Fruit fly (Drosophila melanogaster): ENCODE results near the gene SH3PX1.

SH3PX1 gene

dm6 chr3L:9695242-9695641 lies 18.4 kb downstream of the SH3PX1 start:
- TF ChIP-seq CG8478 (optimal IDR thresholded peaks at IDR 0.05) (no peak), CTCF (optimal IDR thresholded peaks at IDR 0.05) (no peak)

- TF ChIP-seq CG8478 (optimal IDR thresholded peaks at IDR 0.05) (no peak), CTCF (optimal IDR thresholded peaks at IDR 0.05) (no peak)
Measured at dm6 chr3L:9694867-9695236, 18.8 kb downstream of the SH3PX1 start.

- no peak for TF ChIP-seq CTCF (optimal IDR thresholded peaks at IDR 0.05)
- TF ChIP-seq CG8478 (optimal IDR thresholded peaks at IDR 0.05): no peak
Measured at dm6 chr3L:9694169-9694866, 19.3 kb downstream of the SH3PX1 start.

- TF ChIP-seq CG8478 (optimal IDR thresholded peaks at IDR 0.05): no peak
Measured at dm6 chr3L:9693552-9694133, 20.0 kb downstream of the SH3PX1 start.

- no peak for TF ChIP-seq CG8478 (optimal IDR thresholded peaks at IDR 0.05)
Measured at dm6 chr3L:9692892-9693551, 20.6 kb downstream of the SH3PX1 start.

dm6 chr3L:9692234-9692891 lies 21.3 kb downstream of the SH3PX1 start:
- TF ChIP-seq CTCF (optimal IDR thresholded peaks at IDR 0.05) (no peak), CG8478 (optimal IDR thresholded peaks at IDR 0.05) (no peak)

- TF ChIP-seq CTCF (optimal IDR thresholded peaks at IDR 0.05) (no peak), CG8478 (optimal IDR thresholded peaks at IDR 0.05) (no peak)
Measured at dm6 chr3L:9691476-9691826, 22.2 kb downstream of the SH3PX1 start.

dm6 chr3L:9690798-9691475 lies 22.7 kb downstream of the SH3PX1 start:
- TF ChIP-seq CG8478 (optimal IDR thresholded peaks at IDR 0.05) (no peak), CTCF (optimal IDR thresholded peaks at IDR 0.05) (no peak)

- TF ChIP-seq CG8478 (optimal IDR thresholded peaks at IDR 0.05): no peak
Measured at dm6 chr3L:9689809-9690208, 23.8 kb downstream of the SH3PX1 start.

dm6 chr3L:9688674-9689073 lies 25.0 kb downstream of the SH3PX1 start:
- TF ChIP-seq CTCF (optimal IDR thresholded peaks at IDR 0.05) (no peak), CG8478 (optimal IDR thresholded peaks at IDR 0.05) (no peak)

- TF ChIP-seq CTCF (optimal IDR thresholded peaks at IDR 0.05) (no peak), CG8478 (optimal IDR thresholded peaks at IDR 0.05) (no peak)
Measured at dm6 chr3L:9687536-9687935, 26.1 kb downstream of the SH3PX1 start.

dm6 chr3L:9684871-9685270 lies 28.8 kb downstream of the SH3PX1 start, which contains the start of gene CG16719:
CG16719 (plus strand) TSS chr3L:9685171.
- TF ChIP-seq CG8478 (optimal IDR thresholded peaks at IDR 0.05): no peak
- no peak for TF ChIP-seq CTCF (optimal IDR thresholded peaks at IDR 0.05)

dm6 chr3L:9680968-9681367 lies 32.7 kb downstream of the SH3PX1 start, which contains the start of gene alphaTub67C:
alphaTub67C (plus strand) TSS chr3L:9681268.
- no peak for TF ChIP-seq CG8478 (optimal IDR thresholded peaks at IDR 0.05)
- TF ChIP-seq CTCF (optimal IDR thresholded peaks at IDR 0.05): no peak

dm6 chr3L:9678994-9679393 lies 34.6 kb downstream of the SH3PX1 start, which contains the start of the genes fry and CG16717:
fry (minus strand) TSS chr3L:9679103.
CG16717 (plus strand) TSS chr3L:9679201.
- TF ChIP-seq CTCF (optimal IDR thresholded peaks at IDR 0.05): no peak
- no peak for TF ChIP-seq CG8478 (optimal IDR thresholded peaks at IDR 0.05)

- TF ChIP-seq CG8478 (optimal IDR thresholded peaks at IDR 0.05): no peak
- no peak for TF ChIP-seq CTCF (optimal IDR thresholded peaks at IDR 0.05)
Measured at dm6 chr3L:9678007-9678497, 35.6 kb downstream of the SH3PX1 start.

All from S2 (cell line).